Worm (Caenorhabditis elegans): ENCODE measurements around the gene subs-4.

DNA sequence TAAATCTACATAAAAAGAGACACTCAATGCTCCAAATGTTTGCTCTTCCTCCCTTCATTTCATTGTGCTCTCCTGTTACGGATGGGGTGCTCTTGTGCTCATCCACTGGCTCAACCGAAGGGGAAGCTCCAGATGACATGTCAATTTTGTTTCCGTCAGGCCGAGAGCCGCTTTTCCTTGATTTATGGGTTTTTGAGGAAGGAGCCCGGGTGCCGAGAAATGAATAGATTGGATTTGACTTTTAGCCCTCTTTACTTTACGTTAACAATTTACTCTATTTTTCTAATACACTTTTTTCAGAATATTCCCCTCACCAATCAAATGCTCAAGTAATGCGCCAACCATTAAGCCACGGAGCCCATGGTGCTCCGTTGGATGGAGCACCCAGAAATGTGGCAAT lies 21.9 kb upstream of the subs-4 start, which contains the start of gene T28D6.4:
- no peak for TF ChIP-seq him-1 (tag; optimal IDR thresholded peaks at IDR 0.05)
- no peak for TF ChIP-seq dao-5 (tag; optimal IDR thresholded peaks at IDR 0.05)
- TF ChIP-seq W03F9.2 (tag; optimal IDR thresholded peaks at IDR 0.05) = no peak
